Worm (Caenorhabditis elegans) whole organism, L1 larva: ENCODE data around the gene col-3.

Source experiments
- C16A3.4 ChIP-seq: fragments of 150-350 bp; optimal IDR thresholded peaks from 2 replicates; lab custom pipeline; 2014; ENCODE audit warnings: missing biosample characterization, missing genetic modification characterization
- aha-1 ChIP-seq: fragments of 150-350 bp; optimal IDR thresholded peaks from 2 replicates; lab custom pipeline; 2014; ENCODE audit warnings: missing biosample characterization, missing genetic modification characterization
- aly-2 ChIP-seq: fragments of 150-350 bp; optimal IDR thresholded peaks from 2 replicates; lab custom pipeline; 2014; ENCODE audit warnings: missing biosample characterization, missing genetic modification characterization
- blmp-1 ChIP-seq: fragments of 150-350 bp; optimal IDR thresholded peaks from 2 replicates; lab custom pipeline; 2014; ENCODE audit warnings: missing biosample characterization, missing genetic modification characterization
- ceh-63 ChIP-seq: fragments of 200-800 bp; sonication (Bioruptor generic); optimal IDR thresholded peaks from 2 replicates; lab custom pipeline; 2018; ENCODE audit warnings: mild to moderate bottlenecking, missing genetic modification characterization, missing compliant biosample characterization
- ceh-8 ChIP-seq: fragments of 200-800 bp; sonication (Bioruptor generic); optimal IDR thresholded peaks from 2 replicates; lab custom pipeline; 2018; ENCODE audit warnings: mild to moderate bottlenecking, missing genetic modification characterization, moderate library complexity, missing compliant biosample characterization
- ceh-82 ChIP-seq, 3 experiments: fragments of 150-350 bp in 1 of 3; sonication (generic microtip) in 2 of 3; optimal IDR thresholded peaks; 2 replicates each; lab custom pipeline; 2014 to 2017; ENCODE audit warnings: missing biosample characterization in 3 of 3, missing genetic modification characterization in 3 of 3
- ces-1 ChIP-seq: fragments of 150-350 bp; optimal IDR thresholded peaks from 2 replicates; lab custom pipeline; 2014; ENCODE audit warnings: missing biosample characterization, missing genetic modification reagents, missing genetic modification characterization
- dpl-1 ChIP-seq, 3 experiments: fragments of 150-350 bp in 2 of 3; sonication (generic microtip) in 1 of 3; optimal IDR thresholded peaks; 2 replicates each; lab custom pipeline; 2014 to 2017; ENCODE audit warnings: missing biosample characterization in 3 of 3, missing genetic modification characterization in 3 of 3, missing genetic modification reagents in 3 of 3
- efl-1 ChIP-seq, 4 experiments: fragments of 150-350 bp; optimal IDR thresholded peaks in 3 of 4; peaks in 1 of 4; 1 replicate in 1 of 4; 2 replicates in 3 of 4; lab custom pipeline; 2014; ENCODE audit warnings: missing biosample characterization in 2 of 4, missing genetic modification characterization in 2 of 4, missing genetic modification reagents in 2 of 4
- egl-27 ChIP-seq, 2 experiments: fragments of 150-350 bp in 1 of 2; sonication (generic microtip); optimal IDR thresholded peaks; 3 replicates each; lab custom pipeline; 2017 to 2018; ENCODE audit warnings: missing biosample characterization in 2 of 2, missing genetic modification characterization in 2 of 2, missing genetic modification reagents in 2 of 2
- elt-3 ChIP-seq, 6 experiments: fragments of 150-350 bp in 1 of 6; sonication (generic microtip); optimal IDR thresholded peaks; 2 replicates each; lab custom pipeline; 2017 to 2018; ENCODE audit warnings: missing biosample characterization in 6 of 6, missing genetic modification characterization in 6 of 6, inconsistent platforms in 1 of 6
- ets-5 ChIP-seq: fragments of 200-800 bp; sonication (Bioruptor generic); IDR thresholded peaks from 2 replicates; pipeline ENCODE4 v1.3.6; 2022; ENCODE audit warnings: missing genetic modification characterization, missing compliant biosample characterization
- fkh-4 ChIP-seq: sonication (generic microtip); optimal IDR thresholded peaks from 2 replicates; lab custom pipeline; 2016; ENCODE audit warnings: missing compliant biosample characterization, missing genetic modification characterization, borderline replicate concordance
- grh-1 ChIP-seq: fragments of 200-800 bp; sonication (Bioruptor generic); IDR thresholded peaks from 2 replicates; pipeline ENCODE4 v1.3.6; 2022; ENCODE audit warnings: missing genetic modification reagents, missing genetic modification characterization, missing compliant biosample characterization
- hlh-17 ChIP-seq: fragments of 200-800 bp; sonication (Bioruptor generic); optimal IDR thresholded peaks from 2 replicates; lab custom pipeline; 2018; ENCODE audit warnings: missing genetic modification characterization, mild to moderate bottlenecking, missing compliant biosample characterization, moderate library complexity, borderline replicate concordance
- irx-1 ChIP-seq: sonication (generic microtip); optimal IDR thresholded peaks from 2 replicates; lab custom pipeline; 2016; ENCODE audit warnings: missing genetic modification characterization, missing compliant biosample characterization
- isw-1 ChIP-seq: fragments of 200-800 bp; sonication (Bioruptor generic); IDR thresholded peaks from 2 replicates; pipeline ENCODE4 v1.3.6; 2022; ENCODE audit warnings: missing genetic modification characterization, missing compliant biosample characterization
- jun-1 ChIP-seq: fragments of 150-350 bp; optimal IDR thresholded peaks from 2 replicates; lab custom pipeline; 2014; ENCODE audit warnings: missing biosample characterization, missing genetic modification reagents, missing genetic modification characterization
- lin-13 ChIP-seq: fragments of 150-350 bp; optimal IDR thresholded peaks from 2 replicates; lab custom pipeline; 2014; ENCODE audit warnings: missing biosample characterization, missing genetic modification reagents, missing genetic modification characterization
- lin-14 ChIP-seq: fragments of 200-800 bp; sonication (Bioruptor generic); optimal IDR thresholded peaks from 2 replicates; lab custom pipeline; 2018; ENCODE audit warnings: mild to moderate bottlenecking, missing genetic modification characterization, moderate library complexity, missing compliant biosample characterization
- lin-35 ChIP-seq, 2 experiments: fragments of 150-350 bp; optimal IDR thresholded peaks; 2 replicates each; lab custom pipeline; 2014; ENCODE audit warnings: missing biosample characterization in 2 of 2, missing genetic modification characterization in 2 of 2, missing genetic modification reagents in 2 of 2
- lsy-2 ChIP-seq, 2 experiments: fragments of 150-350 bp; optimal IDR thresholded peaks; 2 replicates each; lab custom pipeline; 2014; ENCODE audit warnings: missing biosample characterization in 2 of 2, missing genetic modification characterization in 2 of 2
- mdl-1 ChIP-seq, 2 experiments: fragments of 150-350 bp; optimal IDR thresholded peaks; 2 replicates each; lab custom pipeline; 2014 to 2017; ENCODE audit warnings: missing biosample characterization in 2 of 2, missing genetic modification characterization in 2 of 2, inconsistent platforms in 1 of 2
- mep-1 ChIP-seq: fragments of 150-350 bp; optimal IDR thresholded peaks from 2 replicates; lab custom pipeline; 2014; ENCODE audit warnings: missing biosample characterization, missing genetic modification characterization
- nhr-19 ChIP-seq: fragments of 200-800 bp; sonication (Bioruptor generic); conservative IDR thresholded peaks from 2 replicates; pipeline ENCODE4 v1.3.6; 2022; ENCODE audit warnings: missing genetic modification characterization, missing compliant biosample characterization
- nhr-20 ChIP-seq: sonication (generic microtip); optimal IDR thresholded peaks from 2 replicates; lab custom pipeline; 2016; ENCODE audit warnings: mild to moderate bottlenecking, missing genetic modification characterization, missing compliant biosample characterization
- nhr-237 ChIP-seq: fragments of 150-350 bp; optimal IDR thresholded peaks from 2 replicates; lab custom pipeline; 2014; ENCODE audit warnings: missing biosample characterization, missing genetic modification characterization
- nhr-28 ChIP-seq: fragments of 150-350 bp; optimal IDR thresholded peaks from 2 replicates; lab custom pipeline; 2014; ENCODE audit warnings: missing biosample characterization, missing genetic modification characterization
- nhr-47 ChIP-seq: sonication (generic microtip); optimal IDR thresholded peaks from 2 replicates; lab custom pipeline; 2016; ENCODE audit warnings: mild to moderate bottlenecking, missing genetic modification characterization, moderate library complexity, missing compliant biosample characterization
- nhr-71 ChIP-seq: sonication (generic microtip); optimal IDR thresholded peaks from 2 replicates; lab custom pipeline; 2016; ENCODE audit warnings: mild to moderate bottlenecking, missing genetic modification characterization, moderate library complexity, missing compliant biosample characterization
- nhr-76 ChIP-seq: sonication (generic microtip); optimal IDR thresholded peaks from 2 replicates; lab custom pipeline; 2017; ENCODE audit warnings: missing biosample characterization, missing genetic modification characterization
- nhr-84 ChIP-seq: sonication (generic microtip); optimal IDR thresholded peaks from 2 replicates; lab custom pipeline; 2017; ENCODE audit warnings: missing biosample characterization, missing genetic modification characterization
- nhr-85 ChIP-seq: sonication (generic microtip); peaks from one replicate; lab custom pipeline; 2016; ENCODE audit warnings: missing genetic modification characterization, inconsistent platforms, missing compliant biosample characterization
- nhr-90 ChIP-seq: sonication (generic microtip); optimal IDR thresholded peaks from 2 replicates; lab custom pipeline; 2016; ENCODE audit warnings: mild to moderate bottlenecking, missing genetic modification characterization, missing compliant biosample characterization; ENCODE audit not compliant: poor library complexity
- pag-3 ChIP-seq: sonication (generic microtip); optimal IDR thresholded peaks from 2 replicates; lab custom pipeline; 2017; ENCODE audit warnings: missing genetic modification characterization, mild to moderate bottlenecking, missing compliant biosample characterization, antibody characterized with exemption, borderline replicate concordance; ENCODE audit not compliant: insufficient read depth
- snu-23 ChIP-seq: sonication (generic microtip); optimal IDR thresholded peaks from 2 replicates; lab custom pipeline; 2016; ENCODE audit warnings: missing genetic modification characterization, missing compliant biosample characterization
- swsn-7 ChIP-seq: sonication (generic microtip); optimal IDR thresholded peaks from 2 replicates; lab custom pipeline; 2016; ENCODE audit warnings: missing genetic modification characterization, missing compliant biosample characterization
- tbx-2 ChIP-seq: sonication (generic microtip); optimal IDR thresholded peaks from 2 replicates; lab custom pipeline; 2016; ENCODE audit warnings: missing genetic modification characterization, missing compliant biosample characterization
- tlp-1 ChIP-seq: fragments of 150-350 bp; optimal IDR thresholded peaks from 2 replicates; lab custom pipeline; 2014; ENCODE audit warnings: missing biosample characterization, missing genetic modification characterization
- unc-130 ChIP-seq: fragments of 150-350 bp; optimal IDR thresholded peaks from 2 replicates; lab custom pipeline; 2017; ENCODE audit warnings: missing biosample characterization, missing genetic modification characterization, inconsistent platforms
- unc-30 ChIP-seq: sonication (generic microtip); optimal IDR thresholded peaks from 2 replicates; lab custom pipeline; 2017; ENCODE audit warnings: missing biosample characterization, missing genetic modification characterization
- unc-62 ChIP-seq: fragments of 150-350 bp; optimal IDR thresholded peaks from 2 replicates; lab custom pipeline; 2014; ENCODE audit warnings: missing biosample characterization, missing genetic modification reagents, missing genetic modification characterization
- unc-86 ChIP-seq: sonication (generic microtip); optimal IDR thresholded peaks from 2 replicates; lab custom pipeline; 2016; ENCODE audit warnings: missing genetic modification characterization, missing compliant biosample characterization
- vab-15 ChIP-seq: sonication (generic microtip); optimal IDR thresholded peaks from 2 replicates; lab custom pipeline; 2017; ENCODE audit warnings: missing genotype, mild to moderate bottlenecking, missing genetic modification characterization, missing compliant biosample characterization
- xbp-1 ChIP-seq: sonication (generic microtip); optimal IDR thresholded peaks from 2 replicates; lab custom pipeline; 2016; ENCODE audit warnings: missing genetic modification characterization, missing compliant biosample characterization
- zag-1 ChIP-seq: fragments of 150-350 bp; optimal IDR thresholded peaks from 2 replicates; lab custom pipeline; 2014; ENCODE audit warnings: missing biosample characterization, missing genetic modification characterization
- ztf-4 ChIP-seq: fragments of 150-350 bp; optimal IDR thresholded peaks from 2 replicates; lab custom pipeline; 2014; ENCODE audit warnings: missing biosample characterization, missing genetic modification characterization

Gene col-3

ce11 chrIV:8824145-8824833 lies at the start of gene col-3, which contains the start of gene col-117:
TSS of gene col-3 (plus strand) at chrIV:8824783.
TSS of gene col-117 (minus strand) at chrIV:8824195.
- TF ChIP-seq nhr-28 (tag; lab: Kevin White, UChicago) = no peak
- peak; percentile 59 for TF ChIP-seq mep-1 (tag; lab: Kevin White, UChicago)
- TF ChIP-seq blmp-1 (tag; lab: Kevin White, UChicago) = peak; percentile 91
- TF ChIP-seq unc-30 (tag; lab: Kevin White, UChicago) = no peak
- TF ChIP-seq dpl-1 (GFP tag; optimal IDR thresholded peaks at IDR 0.05; lab: Kevin White, UChicago) = peak in 1 of 3 experiments; percentile 26
- TF ChIP-seq egl-27 (tag; optimal IDR thresholded peaks at IDR 0.05; lab: Kevin White, UChicago) = no peak
- TF ChIP-seq ceh-8 (GFP tag; lab: Kevin White, UChicago) = no peak
- TF ChIP-seq ceh-63 = no peak
- TF ChIP-seq grh-1 (GFP tag; lab: Robert Waterston, UW) = 0 out of 2 replicates have a peak, but pooled peaks have one; percentile 23
- peak; percentile 6 for TF ChIP-seq swsn-7 (tag; lab: Kevin White, UChicago)
- TF ChIP-seq zag-1 (tag; lab: Kevin White, UChicago) = no peak
- TF ChIP-seq nhr-47 (tag; lab: Kevin White, UChicago) = peak; percentile 25
- TF ChIP-seq hlh-17 (GFP tag; lab: Kevin White, UChicago) = no peak
- TF ChIP-seq unc-130 = peak; percentile 67
- TF ChIP-seq tbx-2 (tag; lab: Kevin White, UChicago) = peak; percentile 39
- TF ChIP-seq C16A3.4 = peak; percentile 35
- peak; percentile 79 for TF ChIP-seq nhr-20 (tag; lab: Kevin White, UChicago)
- peak; percentile 8 for TF ChIP-seq vab-15 (tag; lab: Kevin White, UChicago)
- peak; percentile 58 for TF ChIP-seq snu-23 (GFP tag; lab: Kevin White, UChicago)
- peak; percentile 37 for TF ChIP-seq nhr-19 (GFP tag; lab: Robert Waterston, UW)
- TF ChIP-seq pag-3 (tag; lab: Kevin White, UChicago) = peak; percentile 58
- no peak for TF ChIP-seq isw-1 (GFP tag; lab: Robert Waterston, UW)
- TF ChIP-seq nhr-237 (tag; lab: Kevin White, UChicago) = no peak
- TF ChIP-seq tlp-1 = peak; percentile 60
- TF ChIP-seq nhr-90 (tag; lab: Kevin White, UChicago) = peak; percentile 18
- no peak for TF ChIP-seq unc-62 (GFP tag; lab: Kevin White, UChicago)
- no peak for TF ChIP-seq efl-1 (optimal IDR thresholded peaks at IDR 0.05; lab: Kevin White, UChicago)
- no peak for TF ChIP-seq efl-1 (GFP tag; optimal IDR thresholded peaks at IDR 0.05 in 1 of 2; lab: Kevin White, UChicago)
- no peak for TF ChIP-seq ces-1 (GFP tag; lab: Kevin White, UChicago)
- peak in 1 of 2 experiments; percentile 17 for TF ChIP-seq mdl-1 (tag; optimal IDR thresholded peaks at IDR 0.05; lab: Kevin White, UChicago)
- no peak for TF ChIP-seq unc-86
- TF ChIP-seq nhr-85 (tag; lab: Kevin White, UChicago) = peak; percentile 98
- no peak for TF ChIP-seq ets-5
- no peak for TF ChIP-seq xbp-1 (tag; lab: Kevin White, UChicago)
- TF ChIP-seq aha-1 (tag; lab: Kevin White, UChicago) = no peak
- TF ChIP-seq ceh-82 (tag; optimal IDR thresholded peaks at IDR 0.05; lab: Kevin White, UChicago) = no peak
- TF ChIP-seq ztf-4 (tag; lab: Kevin White, UChicago) = peak; percentile 14
- TF ChIP-seq lin-13 (GFP tag; lab: Kevin White, UChicago) = no peak
- TF ChIP-seq nhr-71 (tag; lab: Kevin White, UChicago) = peak; percentile 60
- no peak for TF ChIP-seq fkh-4 (tag; lab: Kevin White, UChicago)
- TF ChIP-seq lin-35 (GFP tag; optimal IDR thresholded peaks at IDR 0.05; lab: Kevin White, UChicago) = peak in 1 of 2 experiments; percentile 1
- peak; percentile 8 to 34 for TF ChIP-seq lsy-2 (tag; optimal IDR thresholded peaks at IDR 0.05; lab: Kevin White, UChicago)
- TF ChIP-seq jun-1 (tag; lab: Kevin White, UChicago) = no peak
- TF ChIP-seq nhr-76 (tag; lab: Kevin White, UChicago) = no peak
- TF ChIP-seq lin-14 (GFP tag; lab: Kevin White, UChicago) = peak; percentile 88
- TF ChIP-seq aly-2 (tag; lab: Kevin White, UChicago) = no peak
- TF ChIP-seq irx-1 = peak; percentile 52
- no peak for TF ChIP-seq nhr-84
- peak in 4 of 6 experiments; percentile 32 to 84 (median 62) for TF ChIP-seq elt-3 (tag; optimal IDR thresholded peaks at IDR 0.05; lab: Kevin White, UChicago)
